Fruit fly (Drosophila melanogaster) whole organism, wandering third instar larva: Measurements from ENCODE around the gene CG13694.
A peak's percentile ranks its signal among the peaks of the same experiment; 100 is the strongest.

Experiments used
- Abd-B ChIP-seq: fragments of >200 bp; optimal IDR thresholded peaks from 2 replicates; lab custom pipeline; 2017; ENCODE audit warnings: missing biosample characterization, missing genetic modification characterization
- CG32264 ChIP-seq: fragments of 200-800 bp; sonication (Bioruptor generic); optimal IDR thresholded peaks from 2 replicates; lab custom pipeline; 2016; ENCODE audit warnings: missing biosample characterization, missing genetic modification characterization
- CG9705 ChIP-seq: fragments of 200-800 bp; sonication (Bioruptor generic); optimal IDR thresholded peaks from 2 replicates; lab custom pipeline; 2018; ENCODE audit warnings: missing biosample characterization, mild to moderate bottlenecking, missing genetic modification characterization
- CrebA ChIP-seq: fragments of 200-800 bp; sonication (Bioruptor generic); optimal IDR thresholded peaks from 2 replicates; lab custom pipeline; 2016; ENCODE audit warnings: missing biosample characterization, mild to moderate bottlenecking, missing genetic modification characterization, borderline replicate concordance
- Dfd ChIP-seq: fragments of >200 bp; optimal IDR thresholded peaks from 2 replicates; lab custom pipeline; 2017; ENCODE audit warnings: missing biosample characterization, missing genetic modification characterization
- Dif ChIP-seq: fragments of 200-275, 200-300 bp; sonication (Bioruptor generic); optimal IDR thresholded peaks from 2 replicates; lab custom pipeline; 2018; ENCODE audit warnings: missing biosample characterization, missing genetic modification characterization; ENCODE audit not compliant: partially characterized antibody
- GATAd ChIP-seq: sonication (Bioruptor generic); optimal IDR thresholded peaks from 2 replicates; lab custom pipeline; 2016; ENCODE audit warnings: missing biosample characterization, missing genetic modification characterization
- HLH106 ChIP-seq: fragments of 200-800 bp; optimal IDR thresholded peaks from 3 replicates; lab custom pipeline; 2019; ENCODE audit warnings: missing biosample characterization, mild to moderate bottlenecking, missing genetic modification characterization, moderate library complexity
- Hnf4 ChIP-seq: fragments of 200-800 bp; sonication (Bioruptor generic); optimal IDR thresholded peaks from 2 replicates; lab custom pipeline; 2016; ENCODE audit warnings: missing biosample characterization, mild to moderate bottlenecking, missing genetic modification characterization
- Hr78 ChIP-seq: fragments of >200 bp; optimal IDR thresholded peaks from 2 replicates; lab custom pipeline; 2017; ENCODE audit warnings: missing biosample characterization, missing genetic modification characterization
- Hr83 ChIP-seq: fragments of 200-300 bp; sonication (Bioruptor generic); optimal IDR thresholded peaks from 2 replicates; lab custom pipeline; 2016; ENCODE audit warnings: missing biosample characterization, mild to moderate bottlenecking, missing genetic modification characterization, moderate library complexity; ENCODE audit not compliant: poor library complexity, severe bottlenecking
- Jra ChIP-seq: sonication (Bioruptor generic); optimal IDR thresholded peaks from 2 replicates; lab custom pipeline; 2016; ENCODE audit warnings: missing biosample characterization, missing genetic modification characterization
- Mio ChIP-seq: sonication (Bioruptor generic); optimal IDR thresholded peaks from 2 replicates; lab custom pipeline; 2016; ENCODE audit warnings: missing biosample characterization, missing genetic modification characterization
- Myc ChIP-seq: fragments of >200 bp; optimal IDR thresholded peaks from 2 replicates; lab custom pipeline; 2017
- N ChIP-seq: fragments of >200 bp; optimal IDR thresholded peaks from 2 replicates; lab custom pipeline; 2018; ENCODE audit warnings: missing biosample characterization, missing external identifiers, missing genetic modification characterization
- OdsH ChIP-seq: fragments of 200-800 bp; sonication (Bioruptor generic); optimal IDR thresholded peaks from 2 replicates; lab custom pipeline; 2016; ENCODE audit warnings: missing biosample characterization, mild to moderate bottlenecking, missing genetic modification characterization
- Rel ChIP-seq, 2 experiments: fragments of 200-800 bp; sonication (Bioruptor generic) in 1 of 2; optimal IDR thresholded peaks; 2 replicates in 1 of 2; 3 replicates in 1 of 2; lab custom pipeline; 2016 to 2019; ENCODE audit warnings: mild to moderate bottlenecking in 2 of 2, missing biosample characterization in 2 of 2, missing genetic modification characterization in 2 of 2, moderate library complexity in 1 of 2
- Sp1 ChIP-seq: fragments of 200-800 bp; sonication (Bioruptor generic); optimal IDR thresholded peaks from 3 replicates; lab custom pipeline; 2019; ENCODE audit warnings: missing biosample characterization, mild to moderate bottlenecking, missing genetic modification characterization, moderate library complexity
- Vsx2 ChIP-seq: fragments of 200-300, 225-300 bp; sonication (Bioruptor generic); optimal IDR thresholded peaks from 2 replicates; lab custom pipeline; 2018; ENCODE audit warnings: missing biosample characterization, missing genetic modification characterization; ENCODE audit not compliant: partially characterized antibody
- br ChIP-seq: fragments of 200-800 bp; sonication (Bioruptor generic); optimal IDR thresholded peaks from 2 replicates; lab custom pipeline; 2016; ENCODE audit warnings: missing biosample characterization, missing genetic modification characterization
- brk ChIP-seq: fragments of 200-800 bp; sonication (Bioruptor generic); optimal IDR thresholded peaks from 2 replicates; lab custom pipeline; 2016; ENCODE audit warnings: missing biosample characterization, mild to moderate bottlenecking, missing genetic modification characterization
- dl ChIP-seq, 2 experiments: fragments of 175-275, 200-275 bp in 1 of 2; fragments of 200-275 bp in 1 of 2; sonication (Bioruptor generic); optimal IDR thresholded peaks; lab custom pipeline; 2018; ENCODE audit warnings: mild to moderate bottlenecking in 2 of 2, missing biosample characterization in 2 of 2, missing genetic modification characterization in 2 of 2, moderate library complexity in 2 of 2; ENCODE audit not compliant: partially characterized antibody in 2 of 2, insufficient read depth in 1 of 2
- dmrt93B ChIP-seq: fragments of 200-800 bp; sonication (Bioruptor generic); optimal IDR thresholded peaks from 2 replicates; lab custom pipeline; 2018; ENCODE audit warnings: missing biosample characterization, mild to moderate bottlenecking, missing genetic modification characterization
- dsf ChIP-seq: sonication (Bioruptor generic); optimal IDR thresholded peaks from 2 replicates; lab custom pipeline; 2016; ENCODE audit warnings: missing biosample characterization, missing genetic modification characterization, borderline replicate concordance
- ey ChIP-seq: fragments of 200-800 bp; sonication (Bioruptor generic); optimal IDR thresholded peaks from 2 replicates; lab custom pipeline; 2016; ENCODE audit warnings: missing biosample characterization, missing genetic modification characterization
- foxo ChIP-seq, 2 experiments: fragments of 200-800 bp; sonication (Bioruptor generic); optimal IDR thresholded peaks; 2 replicates in 1 of 2; 3 replicates in 1 of 2; lab custom pipeline; 2016 to 2017; ENCODE audit warnings: missing biosample characterization in 2 of 2, missing genetic modification characterization in 2 of 2
- fru ChIP-seq: fragments of 200-800 bp; sonication (Bioruptor generic); optimal IDR thresholded peaks from 3 replicates; lab custom pipeline; 2016; ENCODE audit warnings: missing biosample characterization, mild to moderate bottlenecking, missing genetic modification characterization
- h ChIP-seq: fragments of 200-800 bp; sonication (Bioruptor generic); optimal IDR thresholded peaks from 3 replicates; lab custom pipeline; 2016; ENCODE audit warnings: missing biosample characterization, mild to moderate bottlenecking, missing genetic modification characterization
- jim ChIP-seq: fragments of 175-275, 200-325 bp; sonication (Bioruptor generic); optimal IDR thresholded peaks from 2 replicates; lab custom pipeline; 2016; ENCODE audit warnings: missing biosample characterization, mild to moderate bottlenecking, missing genetic modification characterization
- lola ChIP-seq: fragments of >200 bp; optimal IDR thresholded peaks from 2 replicates; lab custom pipeline; 2017; ENCODE audit warnings: missing biosample characterization, missing genetic modification characterization
- pan ChIP-seq: fragments of >200 bp; optimal IDR thresholded peaks from 2 replicates; lab custom pipeline; 2017
- psq ChIP-seq: fragments of 200-800 bp; sonication (Bioruptor generic); optimal IDR thresholded peaks from 3 replicates; lab custom pipeline; 2017; ENCODE audit warnings: missing biosample characterization, mild to moderate bottlenecking, missing genetic modification characterization, moderate library complexity
- rgr ChIP-seq: fragments of 200-800 bp; sonication (Bioruptor generic); optimal IDR thresholded peaks from 3 replicates; lab custom pipeline; 2016; ENCODE audit warnings: missing biosample characterization, mild to moderate bottlenecking, missing genetic modification characterization
- sage ChIP-seq: fragments of 200-800 bp; sonication (Bioruptor generic); optimal IDR thresholded peaks from 2 replicates; lab custom pipeline; 2016; ENCODE audit warnings: missing biosample characterization, mild to moderate bottlenecking, missing genetic modification characterization
- sv ChIP-seq: fragments of 200-800 bp; sonication (Bioruptor generic); optimal IDR thresholded peaks from 3 replicates; lab custom pipeline; 2016; ENCODE audit warnings: missing biosample characterization, missing genetic modification characterization
- tai ChIP-seq: sonication (Bioruptor generic); optimal IDR thresholded peaks from 2 replicates; lab custom pipeline; 2016; ENCODE audit warnings: missing biosample characterization, missing genetic modification characterization
- usp ChIP-seq: fragments of >200 bp; optimal IDR thresholded peaks from 2 replicates; lab custom pipeline; 2017; ENCODE audit warnings: missing biosample characterization, missing genetic modification characterization
- woc ChIP-seq: sonication (Bioruptor generic); optimal IDR thresholded peaks from 2 replicates; lab custom pipeline; 2016; ENCODE audit warnings: missing biosample characterization, mild to moderate bottlenecking, missing genetic modification characterization

CG13694 gene

DNA sequence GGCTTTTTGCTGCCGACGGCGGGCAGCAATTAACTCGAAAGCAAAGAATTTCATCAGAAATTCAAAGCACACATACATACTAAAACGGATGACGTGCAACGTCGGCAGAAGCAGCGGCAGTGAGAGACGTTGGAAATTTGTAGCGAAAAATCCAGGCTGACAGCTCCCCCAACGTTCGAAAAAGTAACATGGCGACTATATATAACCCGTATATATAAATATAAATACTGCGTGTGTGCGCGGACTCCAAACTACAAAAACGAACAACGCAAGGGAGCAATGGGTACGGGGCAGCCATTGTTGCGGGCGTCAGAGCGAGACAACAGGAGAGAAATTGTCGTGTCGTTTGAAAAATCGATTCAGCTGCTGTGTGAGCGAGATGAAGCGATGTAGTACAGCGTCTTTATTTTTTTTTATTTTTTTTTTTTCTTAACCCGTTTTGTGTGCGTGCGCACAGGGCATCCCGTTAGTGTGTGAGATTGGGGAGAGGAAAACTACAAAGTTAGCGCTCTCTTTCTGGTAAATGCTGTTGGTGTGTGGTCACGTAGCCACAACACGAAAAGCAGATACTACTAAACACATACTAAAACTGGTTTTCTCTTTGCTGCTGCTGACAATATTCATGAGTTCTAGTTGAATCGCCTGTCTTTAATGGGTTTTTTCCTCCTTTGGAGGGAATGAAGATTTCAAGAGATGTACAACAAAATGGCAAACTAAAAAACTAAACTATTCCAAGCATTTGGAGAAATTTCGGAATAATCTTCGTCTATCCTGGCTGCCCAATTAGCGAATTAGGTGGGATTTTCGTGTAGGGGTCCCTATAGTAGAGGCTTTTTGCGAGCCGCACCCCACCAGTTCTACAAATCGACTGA lies 44.5 kb upstream of the CG13694 start (continued):
- TF ChIP-seq brk (GFP tag; lab: Kevin White, UChicago) (peak; percentile 94), Dfd (no peak), jim (GFP tag; lab: Kevin White, UChicago) (peak; percentile 89), woc (GFP tag; lab: Kevin White, UChicago) (peak; percentile 40)

DNA sequence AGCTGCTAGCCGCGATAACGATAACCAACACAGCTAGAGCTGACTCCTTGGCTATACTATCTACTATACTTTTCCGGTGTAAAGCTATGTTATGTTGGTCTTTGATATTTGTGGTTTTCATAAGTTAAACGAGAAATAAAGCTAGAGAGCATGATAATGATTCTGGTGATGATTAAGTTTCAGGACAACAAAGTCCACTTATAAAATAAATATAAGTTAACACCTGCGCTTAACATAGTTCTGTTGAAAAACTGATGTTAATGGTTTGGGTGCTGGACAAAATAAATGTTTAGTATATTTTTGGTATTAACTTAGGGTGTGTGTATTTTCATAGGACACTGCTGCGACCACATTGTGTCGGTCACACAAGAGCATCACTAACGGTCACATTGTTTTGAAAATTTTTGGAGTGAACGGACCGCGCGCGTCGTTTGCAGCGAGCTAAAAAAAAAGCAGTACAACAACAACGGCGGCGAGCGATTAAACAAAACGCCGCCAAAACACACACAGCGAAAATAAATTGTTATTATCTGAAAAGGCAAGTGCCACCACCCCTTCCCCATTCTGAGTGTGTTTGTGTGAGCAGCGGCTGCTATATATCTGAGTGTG lies 42.5 kb upstream of the CG13694 start, which contains the start of the genes CG33635 and spen:
CG33635 (minus strand) TSS at position 16 of the 609 bp plus-strand sequence.
spen (plus strand) TSS at position 384 of the 609 bp plus-strand sequence.
- TF ChIP-seq OdsH (peak; percentile 50), Dif (GFP tag; lab: Kevin White, UChicago) (peak; percentile 22), dsf (GFP tag; lab: Kevin White, UChicago) (no peak), Mio (GFP tag; lab: Kevin White, UChicago) (no peak), usp (GFP tag; lab: Kevin White, UChicago) (no peak), CG9705 (GFP tag; lab: Kevin White, UChicago) (no peak), foxo (GFP tag; optimal IDR thresholded peaks at IDR 0.05; lab: Kevin White, UChicago) (peak in 1 of 2 experiments; percentile 57), h (GFP tag; lab: Kevin White, UChicago) (peak; percentile 72), CrebA (GFP tag; lab: Kevin White, UChicago) (no peak), Hr83 (peak; percentile 70), rgr (GFP tag; lab: Kevin White, UChicago) (peak; percentile 71), brk (GFP tag; lab: Kevin White, UChicago) (peak; percentile 49), GATAd (GFP tag; lab: Kevin White, UChicago) (no peak), Sp1 (GFP tag; lab: Kevin White, UChicago) (peak; percentile 72), sage (GFP tag; lab: Kevin White, UChicago) (peak; percentile 69), psq (GFP tag; lab: Kevin White, UChicago) (peak; percentile 55), Hr78 (GFP tag; lab: Kevin White, UChicago) (no peak), Rel (GFP tag; optimal IDR thresholded peaks at IDR 0.05; lab: Kevin White, UChicago) (no peak), Rel (tag; optimal IDR thresholded peaks at IDR 0.05; lab: Kevin White, UChicago) (peak; percentile 63), br (GFP tag; lab: Kevin White, UChicago) (peak; percentile 34), Dfd (no peak), fru (GFP tag; lab: Kevin White, UChicago) (peak; percentile 22), HLH106 (tag; lab: Kevin White, UChicago) (peak; percentile 39), lola (no peak), dl (GFP tag; optimal IDR thresholded peaks at IDR 0.05; lab: Kevin White, UChicago; ENCODE audit: insufficient read depth in 1 of 2, partially characterized antibody in 2 of 2) (peak in 1 of 2 experiments; percentile 49), ey (GFP tag; lab: Kevin White, UChicago) (no peak), sv (GFP tag; lab: Kevin White, UChicago) (no peak), Vsx2 (GFP tag; lab: Kevin White, UChicago) (peak; percentile 7), jim (GFP tag; lab: Kevin White, UChicago) (peak; percentile 94), Abd-B (no peak), Hnf4 (GFP tag; lab: Kevin White, UChicago) (peak; percentile 53), Myc (lab: Kevin White, UChicago) (peak; percentile 88), Jra (no peak), N (GFP tag; lab: Kevin White, UChicago) (no peak), CG32264 (GFP tag; lab: Kevin White, UChicago) (no peak), pan (lab: Kevin White, UChicago) (no peak), woc (GFP tag; lab: Kevin White, UChicago) (peak; percentile 83), tai (GFP tag; lab: Kevin White, UChicago) (no peak), dmrt93B (GFP tag; lab: Kevin White, UChicago) (no peak)
- TF ChIP-seq, all 38 proteins: peak for 20
